Worm (Caenorhabditis elegans) whole organism, mixed stage, embryonic: Measurements from ENCODE around the gene nas-22.

Source experiments
- bed-3 ChIP-seq: fragments of 200-800 bp; sonication (Bioruptor generic); optimal IDR thresholded peaks from 3 replicates; lab custom pipeline; 2018; ENCODE audit warnings: mild to moderate bottlenecking, missing genetic modification characterization, moderate library complexity, missing compliant biosample characterization
- blmp-1 ChIP-seq: fragments of 150-350 bp; optimal IDR thresholded peaks from 2 replicates; lab custom pipeline; 2014; ENCODE audit warnings: missing biosample characterization, missing genetic modification characterization
- elt-1 ChIP-seq: sonication (generic microtip); optimal IDR thresholded peaks from 2 replicates; lab custom pipeline; 2017; ENCODE audit warnings: missing genetic modification characterization, mild to moderate bottlenecking, missing compliant biosample characterization, antibody characterized with exemption, moderate library complexity, borderline replicate concordance; ENCODE audit not compliant: insufficient read depth
- lsy-2 ChIP-seq: fragments of 150-350 bp; optimal IDR thresholded peaks from 2 replicates; lab custom pipeline; 2014; ENCODE audit warnings: missing biosample characterization, missing genetic modification characterization
- nhr-28 ChIP-seq: fragments of 150-350 bp; optimal IDR thresholded peaks from 2 replicates; lab custom pipeline; 2014; ENCODE audit warnings: missing biosample characterization, missing genetic modification characterization
- pha-4 ChIP-seq: fragments of 150-350 bp; optimal IDR thresholded peaks from 2 replicates; lab custom pipeline; 2018; ENCODE audit warnings: missing biosample characterization, missing genetic modification reagents, missing genetic modification characterization
- ztf-11 ChIP-seq: fragments of 150-350 bp; optimal IDR thresholded peaks from 2 replicates; lab custom pipeline; 2014; ENCODE audit warnings: missing biosample characterization, missing genetic modification characterization

DNA sequence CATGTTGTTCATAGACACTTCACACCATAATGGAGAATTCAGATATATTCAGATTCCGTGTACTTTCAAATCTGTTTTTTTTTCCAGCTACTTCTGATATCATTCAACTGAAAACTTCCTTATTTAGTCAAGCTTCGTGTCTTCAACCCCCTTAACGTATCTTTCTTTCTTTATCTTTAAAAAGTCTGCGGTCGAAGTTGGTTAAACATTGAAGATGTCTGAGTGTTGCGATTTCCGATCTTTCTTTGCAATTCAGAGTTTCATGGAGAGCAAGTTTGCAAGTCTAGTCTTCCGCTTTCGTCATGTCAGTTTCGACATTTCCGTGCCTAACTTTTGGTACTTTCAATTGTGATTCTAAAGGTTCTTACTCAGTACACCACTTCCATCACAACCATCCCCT, 39.3 kb upstream of the nas-22 start:
- TF ChIP-seq blmp-1 (no peak), nhr-28 (tag; lab: Kevin White, UChicago) (no peak), elt-1 (tag; lab: Kevin White, UChicago) (no peak), lsy-2 (tag; lab: Kevin White, UChicago) (no peak), bed-3 (GFP tag; lab: Kevin White, UChicago) (no peak), ztf-11 (tag; lab: Kevin White, UChicago) (no peak), pha-4 (tag; lab: Kevin White, UChicago) (no peak)
